Fruit fly (Drosophila melanogaster): ENCODE results near the gene CG14269.

Gene CG14269

dm6 chrX:3474476-3475439, 39.2 kb upstream of the CG14269 start, which contains the start of gene CG12206 (continued):
- TF ChIP-seq CG6163 (GFP tag; IDR thresholded peaks at IDR 0.05) (peak; percentile 87), dsx (GFP tag; optimal IDR thresholded peaks at IDR 0.05; ENCODE audit: poor library complexity, severe bottlenecking) (peak; percentile 99), esn (GFP tag; optimal IDR thresholded peaks at IDR 0.05) (peak; percentile 59), fd59A (GFP tag; optimal IDR thresholded peaks at IDR 0.05) (peak; percentile 69), CG1621 (tag; optimal IDR thresholded peaks at IDR 0.05) (peak; percentile 82), CG16779 (tag; optimal IDR thresholded peaks at IDR 0.05) (peak; percentile 85), Ets21C (GFP tag; optimal IDR thresholded peaks at IDR 0.05) (no peak), CG6276 (GFP tag; optimal IDR thresholded peaks at IDR 0.05) (peak; percentile 83), salr (GFP tag; optimal IDR thresholded peaks at IDR 0.05) (peak; percentile 59 to 76), Lpt (GFP tag; optimal IDR thresholded peaks at IDR 0.05) (peak; percentile 66), pdm3 (GFP tag; optimal IDR thresholded peaks at IDR 0.05) (peak; percentile 72), fd85E (GFP tag; optimal IDR thresholded peaks at IDR 0.05) (no peak), OdsH (GFP tag; optimal IDR thresholded peaks at IDR 0.05) (peak; percentile 54), Sox15 (GFP tag; optimal IDR thresholded peaks at IDR 0.05) (peak; percentile 64), spab (GFP tag; optimal IDR thresholded peaks at IDR 0.05) (peak; percentile 88), achi (GFP tag; optimal IDR thresholded peaks at IDR 0.05) (peak; percentile 71), CG7368 (GFP tag; optimal IDR thresholded peaks at IDR 0.05) (peak; percentile 41), dac (GFP tag; optimal IDR thresholded peaks at IDR 0.05) (peak; percentile 30), CG9139 (GFP tag; optimal IDR thresholded peaks at IDR 0.05) (peak; percentile 91), ss (GFP tag; optimal IDR thresholded peaks at IDR 0.05) (peak; percentile 93 to 96), Sox14 (GFP tag; optimal IDR thresholded peaks at IDR 0.05) (no peak), CG32006 (GFP tag; optimal IDR thresholded peaks at IDR 0.05) (peak; percentile 84), CG8119 (GFP tag; IDR thresholded peaks at IDR 0.05) (peak; percentile 86), Hr38 (GFP tag; optimal IDR thresholded peaks at IDR 0.05) (no peak), Eip78C (GFP tag) (peak; percentile 89)

dm6 chrX:3473636-3474035, 38.0 kb upstream of the CG14269 start:
- TF ChIP-seq Sox102F (GFP tag; optimal IDR thresholded peaks at IDR 0.05) (peak; percentile 37), Smox (GFP tag; optimal IDR thresholded peaks at IDR 0.05) (peak; percentile 55), CG8319 (GFP tag; optimal IDR thresholded peaks at IDR 0.05) (no peak), CG11762 (GFP tag; optimal IDR thresholded peaks at IDR 0.05; ENCODE audit: insufficient read depth) (no peak), topi (GFP tag; optimal IDR thresholded peaks at IDR 0.05) (peak; percentile 30), CG6163 (GFP tag; IDR thresholded peaks at IDR 0.05) (no peak), ss (GFP tag; optimal IDR thresholded peaks at IDR 0.05) (peak in 1 of 2 experiments; percentile 10), cyc (GFP tag; optimal IDR thresholded peaks at IDR 0.05) (peak; percentile 20), OdsH (GFP tag; optimal IDR thresholded peaks at IDR 0.05) (peak; percentile 4), Eip78C (GFP tag) (peak; percentile 71), Hr39 (GFP tag; optimal IDR thresholded peaks at IDR 0.05) (peak; percentile 18), CG10669 (GFP tag; optimal IDR thresholded peaks at IDR 0.05) (peak; percentile 5), Met (GFP tag; optimal IDR thresholded peaks at IDR 0.05) (peak; percentile 34), lz (GFP tag; optimal IDR thresholded peaks at IDR 0.05) (peak; percentile 2), esn (GFP tag; optimal IDR thresholded peaks at IDR 0.05) (peak; percentile 57)

- TF ChIP-seq Hr38 (GFP tag; optimal IDR thresholded peaks at IDR 0.05): no peak
- TF ChIP-seq CG6808 (GFP tag; optimal IDR thresholded peaks at IDR 0.05): no peak
- TF ChIP-seq fkh (GFP tag; optimal IDR thresholded peaks at IDR 0.05): no peak
- no peak for TF ChIP-seq fd85E (GFP tag; optimal IDR thresholded peaks at IDR 0.05)
- TF ChIP-seq esn (GFP tag; optimal IDR thresholded peaks at IDR 0.05): no peak
- TF ChIP-seq Ets96B (tag; optimal IDR thresholded peaks at IDR 0.05): no peak
- no peak for TF ChIP-seq dac (GFP tag; optimal IDR thresholded peaks at IDR 0.05)
- TF ChIP-seq Hr39 (GFP tag; optimal IDR thresholded peaks at IDR 0.05): no peak
- no peak for TF ChIP-seq acj6 (GFP tag; optimal IDR thresholded peaks at IDR 0.05)
- TF ChIP-seq Eip78C (GFP tag): no peak
- TF ChIP-seq Hr4 (GFP tag; optimal IDR thresholded peaks at IDR 0.05): no peak
- no peak for TF ChIP-seq CG15336 (GFP tag; IDR thresholded peaks at IDR 0.05)
- no peak for TF ChIP-seq CG9139 (GFP tag; optimal IDR thresholded peaks at IDR 0.05)
- no peak for TF ChIP-seq topi (GFP tag; optimal IDR thresholded peaks at IDR 0.05)
- TF ChIP-seq CG16779 (tag; optimal IDR thresholded peaks at IDR 0.05): no peak
These were observed 35.0 kb upstream of the CG14269 start for dm6 chrX:3470467-3471079.
